Worm (Caenorhabditis elegans): ENCODE data around the gene ZK105.14.

ZK105.14 gene

DNA sequence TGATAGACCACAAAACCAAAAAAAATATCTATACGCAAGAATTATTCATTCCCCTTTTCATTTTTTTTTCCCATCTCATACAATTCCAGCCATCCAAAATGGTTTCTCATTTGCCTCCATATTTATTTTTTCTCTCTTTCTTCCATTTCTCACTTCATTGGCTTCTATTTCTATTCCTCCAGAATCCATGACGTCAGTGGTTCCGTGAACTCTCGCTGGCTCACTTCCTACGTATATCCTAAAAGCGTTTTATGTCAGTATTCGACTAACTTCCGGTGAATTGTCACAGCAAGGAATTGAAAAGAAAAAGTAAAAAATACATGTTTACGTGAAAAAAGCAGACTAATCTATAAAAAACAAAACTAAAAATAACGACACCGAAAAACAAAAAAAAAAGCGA, 5.1 kb upstream of the ZK105.14 start:
- TF ChIP-seq crh-2 (tag; optimal IDR thresholded peaks at IDR 0.05) (peak; percentile 33), nhr-6 (tag; optimal IDR thresholded peaks at IDR 0.05) (no peak), gmeb-1 (tag; optimal IDR thresholded peaks at IDR 0.05) (no peak), mbf-1 (tag; optimal IDR thresholded peaks at IDR 0.05) (no peak), mab-5 (tag; optimal IDR thresholded peaks at IDR 0.05) (no peak), sma-3 (GFP tag; optimal IDR thresholded peaks at IDR 0.05) (no peak), F13H6.1 (tag; optimal IDR thresholded peaks at IDR 0.05) (peak; percentile 27), ZK546.5 (tag; optimal IDR thresholded peaks at IDR 0.05) (no peak), alr-1 (tag; optimal IDR thresholded peaks at IDR 0.05) (no peak), C34F6.9 (tag; optimal IDR thresholded peaks at IDR 0.05) (peak; percentile 28), snpc-4 (tag; optimal IDR thresholded peaks at IDR 0.05) (no peak), nhr-12 (tag; optimal IDR thresholded peaks at IDR 0.05) (no peak), ztf-1 (GFP tag; conservative IDR thresholded peaks at IDR 0.05) (no peak), sma-9 (GFP tag; optimal IDR thresholded peaks at IDR 0.05) (peak; percentile 52), sma-9 (tag; optimal IDR thresholded peaks at IDR 0.05) (no peak), ceh-16 (tag; optimal IDR thresholded peaks at IDR 0.05) (no peak), nhr-21 (tag; optimal IDR thresholded peaks at IDR 0.05) (no peak), sem-4 (tag; optimal IDR thresholded peaks at IDR 0.05) (no peak), ceh-82 (tag; optimal IDR thresholded peaks at IDR 0.05) (no peak), unc-62 (GFP tag; optimal IDR thresholded peaks at IDR 0.05) (no peak), nhr-129 (tag; optimal IDR thresholded peaks at IDR 0.05) (no peak), dmd-4 (tag; optimal IDR thresholded peaks at IDR 0.05) (no peak), unc-55 (GFP tag; optimal IDR thresholded peaks at IDR 0.05) (peak; percentile 34), lin-13 (GFP tag; optimal IDR thresholded peaks at IDR 0.05) (no peak), ztf-11 (tag; optimal IDR thresholded peaks at IDR 0.05) (no peak), peb-1 (tag; optimal IDR thresholded peaks at IDR 0.05) (no peak), lsy-2 (tag; optimal IDR thresholded peaks at IDR 0.05) (peak in 1 of 2 experiments; percentile 22), fos-1 (tag; optimal IDR thresholded peaks at IDR 0.05) (no peak), elt-1 (tag; optimal IDR thresholded peaks at IDR 0.05) (no peak)

DNA sequence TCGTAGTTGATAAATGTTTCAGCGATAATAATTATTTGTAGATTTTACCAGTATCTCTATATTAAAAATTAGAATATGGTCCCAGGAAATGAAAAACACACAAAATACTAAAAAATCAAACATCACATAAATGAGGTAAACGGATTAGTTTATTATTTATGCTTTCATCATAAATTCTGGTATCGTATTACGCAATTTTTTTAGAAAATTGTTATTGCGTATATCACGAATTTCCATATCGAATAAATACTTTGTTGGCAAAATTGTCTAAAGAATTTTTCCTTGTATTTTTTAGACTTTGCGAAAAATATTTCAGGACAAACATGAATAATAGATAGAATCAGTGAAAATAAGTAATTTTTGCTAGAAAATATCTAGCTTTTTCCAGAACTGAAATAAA, 4.4 kb upstream of the ZK105.14 start:
- TF ChIP-seq nhr-25 (tag; optimal IDR thresholded peaks at IDR 0.05) (no peak), unc-55 (GFP tag; optimal IDR thresholded peaks at IDR 0.05) (peak; percentile 71)

DNA sequence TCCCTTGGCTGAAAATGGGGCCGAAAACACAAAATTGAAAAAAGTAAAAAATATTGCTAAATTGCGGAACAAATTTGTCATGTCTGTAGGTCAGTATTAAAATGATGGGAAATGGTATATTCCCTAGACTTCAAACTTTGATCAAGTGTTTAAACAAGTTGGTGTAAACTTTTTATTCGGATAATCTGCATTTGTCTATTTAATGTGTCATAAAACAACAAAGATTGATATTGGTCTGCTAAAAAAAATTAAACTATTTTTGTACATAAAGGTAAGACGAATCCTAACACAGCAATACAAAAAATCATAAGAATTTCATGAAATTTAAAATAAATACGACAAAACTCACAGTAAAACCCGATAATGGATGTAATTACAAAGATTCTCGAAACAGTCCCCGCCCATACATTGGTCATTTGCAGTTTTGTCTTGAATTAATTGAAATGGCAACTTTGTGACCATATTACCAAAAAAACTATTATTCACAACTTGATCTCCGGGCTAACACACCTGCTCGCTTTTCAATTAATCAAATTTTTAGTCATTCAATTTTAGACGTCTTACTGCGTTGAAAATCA, 2.2 kb upstream of the ZK105.14 start, which contains the start of the genes ZK105.6 and ZK105.8:
TSS of gene ZK105.6 (minus strand) at position 101 of the 578 bp plus-strand sequence.
TSS of gene ZK105.8 (plus strand) at position 528 of the 578 bp plus-strand sequence.
- TF ChIP-seq nhr-237 (tag; optimal IDR thresholded peaks at IDR 0.05) = no peak
- no peak for TF ChIP-seq ceh-82 (tag; optimal IDR thresholded peaks at IDR 0.05)
- no peak for TF ChIP-seq unc-55 (GFP tag; optimal IDR thresholded peaks at IDR 0.05)
- no peak for TF ChIP-seq F13H6.1 (tag; optimal IDR thresholded peaks at IDR 0.05)
- no peak for TF ChIP-seq nhr-21 (tag; optimal IDR thresholded peaks at IDR 0.05)
- TF ChIP-seq lin-39 (tag; optimal IDR thresholded peaks at IDR 0.05) = no peak
- no peak for TF ChIP-seq elt-3 (tag; optimal IDR thresholded peaks at IDR 0.05)
- TF ChIP-seq alr-1 (tag; optimal IDR thresholded peaks at IDR 0.05) = no peak
- TF ChIP-seq nhr-10 (tag; optimal IDR thresholded peaks at IDR 0.05) = no peak
- TF ChIP-seq R02D3.7 (tag; optimal IDR thresholded peaks at IDR 0.05) = no peak

DNA sequence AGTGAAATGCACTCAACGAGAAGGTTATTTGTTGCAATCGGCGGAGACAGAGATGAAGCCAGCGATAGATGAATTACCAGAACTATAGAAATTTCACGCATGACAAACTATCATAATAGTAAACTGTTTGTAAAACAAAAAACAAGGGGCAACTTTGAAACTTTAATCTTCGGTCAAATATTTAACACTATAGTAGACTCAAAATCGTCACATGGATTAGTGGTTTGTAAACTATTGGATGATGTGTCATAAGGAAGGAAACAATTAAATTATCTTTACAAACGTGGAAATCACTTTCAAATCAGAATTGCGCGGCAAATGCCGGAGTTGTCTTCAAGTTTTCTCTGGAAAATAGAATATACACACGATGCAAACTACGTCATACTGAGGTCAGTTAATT, 4.2 kb downstream of the ZK105.14 start, which contains the start of gene ZK105.5:
TSS of gene ZK105.5 (minus strand) at position 101 of the 400 bp plus-strand sequence.
- no peak for TF ChIP-seq lin-13 (GFP tag; optimal IDR thresholded peaks at IDR 0.05)
- no peak for TF ChIP-seq nhr-237 (tag; optimal IDR thresholded peaks at IDR 0.05)
- TF ChIP-seq mdl-1 (tag; optimal IDR thresholded peaks at IDR 0.05) = no peak
- TF ChIP-seq C34F6.9 (tag; optimal IDR thresholded peaks at IDR 0.05) = no peak
- TF ChIP-seq nhr-21 (tag; optimal IDR thresholded peaks at IDR 0.05) = no peak
- TF ChIP-seq peb-1 (tag; optimal IDR thresholded peaks at IDR 0.05) = no peak
- no peak for TF ChIP-seq sem-4 (tag; optimal IDR thresholded peaks at IDR 0.05)
- no peak for TF ChIP-seq mab-5 (tag; optimal IDR thresholded peaks at IDR 0.05)
- no peak for TF ChIP-seq R02D3.7 (tag; optimal IDR thresholded peaks at IDR 0.05)
- TF ChIP-seq ceh-16 (tag; optimal IDR thresholded peaks at IDR 0.05) = no peak
- no peak for TF ChIP-seq nhr-11 (tag; optimal IDR thresholded peaks at IDR 0.05)
- no peak for TF ChIP-seq fos-1 (tag; optimal IDR thresholded peaks at IDR 0.05)
- TF ChIP-seq skn-1 (tag; optimal IDR thresholded peaks at IDR 0.05) = no peak
- TF ChIP-seq crh-2 (tag; optimal IDR thresholded peaks at IDR 0.05) = no peak
- no peak for TF ChIP-seq nhr-10 (tag; optimal IDR thresholded peaks at IDR 0.05)
- no peak for TF ChIP-seq lin-11 (tag; optimal IDR thresholded peaks at IDR 0.05)
- TF ChIP-seq ama-1 (optimal IDR thresholded peaks at IDR 0.05) = no peak

Measured in whole organism, L2 larva.